Worm (Caenorhabditis elegans) whole organism, L2 larva: ENCODE results near the gene F10E9.2.

Source experiments
- Y55F3AM.14 ChIP-seq: fragments of 200-800 bp; sonication (Bioruptor generic); optimal IDR thresholded peaks from 2 replicates; lab custom pipeline; 2018; ENCODE audit warnings: mild to moderate bottlenecking, missing genetic modification characterization, missing compliant biosample characterization
- ZK546.5 ChIP-seq: sonication (generic microtip); optimal IDR thresholded peaks from 2 replicates; lab custom pipeline; 2017; ENCODE audit warnings: missing biosample characterization, missing genetic modification characterization
- alr-1 ChIP-seq: fragments of 150-350 bp; optimal IDR thresholded peaks from 2 replicates; lab custom pipeline; 2014; ENCODE audit warnings: missing biosample characterization, missing genetic modification characterization
- ama-1 ChIP-seq: fragments of 150-350 bp; optimal IDR thresholded peaks from 2 replicates; lab custom pipeline; 2018; ENCODE audit warnings: inconsistent platforms
- crh-2 ChIP-seq: sonication (generic microtip); optimal IDR thresholded peaks from 2 replicates; lab custom pipeline; 2017; ENCODE audit warnings: missing biosample characterization, missing genetic modification characterization
- elt-1 ChIP-seq: fragments of 150-350 bp; optimal IDR thresholded peaks from 2 replicates; lab custom pipeline; 2014; ENCODE audit warnings: missing biosample characterization, missing genetic modification characterization
- fos-1 ChIP-seq: fragments of 150-350 bp; optimal IDR thresholded peaks from 2 replicates; lab custom pipeline; 2014; ENCODE audit warnings: missing biosample characterization, missing genetic modification characterization
- mdl-1 ChIP-seq, 2 experiments: fragments of 150-350 bp in 1 of 2; sonication (generic microtip) in 1 of 2; optimal IDR thresholded peaks; 2 replicates each; lab custom pipeline; 2017; ENCODE audit warnings: missing biosample characterization in 2 of 2, missing genetic modification characterization in 2 of 2
- nhr-23 ChIP-seq: fragments of 150-350 bp; optimal IDR thresholded peaks from 2 replicates; lab custom pipeline; 2014; ENCODE audit warnings: missing biosample characterization, missing genetic modification reagents, missing genetic modification characterization
- unc-55 ChIP-seq: fragments of 150-350 bp; sonication (generic microtip); optimal IDR thresholded peaks from 3 replicates; lab custom pipeline; 2014; ENCODE audit warnings: missing biosample characterization, missing genetic modification reagents, missing genetic modification characterization
- zag-1 ChIP-seq: fragments of 150-350 bp; optimal IDR thresholded peaks from 2 replicates; lab custom pipeline; 2014; ENCODE audit warnings: missing biosample characterization, missing genetic modification characterization

- no peak for TF ChIP-seq ama-1
- TF ChIP-seq elt-1 (tag; lab: Kevin White, UChicago), result no peak
- no peak for TF ChIP-seq crh-2 (tag; lab: Kevin White, UChicago)
- TF ChIP-seq unc-55 (GFP tag; lab: Kevin White, UChicago), result no peak
- TF ChIP-seq zag-1 (tag; lab: Kevin White, UChicago), result no peak
- TF ChIP-seq mdl-1 (tag; optimal IDR thresholded peaks at IDR 0.05; lab: Kevin White, UChicago), result no peak
- TF ChIP-seq fos-1 (tag; lab: Kevin White, UChicago), result no peak
- no peak for TF ChIP-seq ZK546.5
- TF ChIP-seq Y55F3AM.14 (GFP tag; lab: Kevin White, UChicago), result no peak
- TF ChIP-seq nhr-23, result no peak
- no peak for TF ChIP-seq alr-1 (tag; lab: Kevin White, UChicago)
Observed at ce11 chrIII:8303440-8303839, 9.1 kb upstream of the F10E9.2 start.
